Worm (Caenorhabditis elegans): ENCODE results near the gene C14B9.2.
A peak's percentile ranks its signal among the peaks of the same experiment; 100 is the strongest.

C14B9.2 gene

ce11 chrIII:8155166-8155565 lies 21.7 kb downstream of the C14B9.2 start, which contains the start of gene D2007.1:
Gene D2007.1 (plus strand): TSS chrIII:8155466.
- TF ChIP-seq lir-3 (tag; optimal IDR thresholded peaks at IDR 0.05; ENCODE audit: poor library complexity) (peak; percentile 11), C34B4.2 (tag; optimal IDR thresholded peaks at IDR 0.05) (no peak), C16A3.4 (tag; optimal IDR thresholded peaks at IDR 0.05) (no peak), jun-1 (tag; optimal IDR thresholded peaks at IDR 0.05) (no peak), fkh-10 (GFP tag; optimal IDR thresholded peaks at IDR 0.05) (no peak), lsy-2 (tag; optimal IDR thresholded peaks at IDR 0.05) (peak in 1 of 2 experiments; percentile 28), vab-15 (tag; optimal IDR thresholded peaks at IDR 0.05) (no peak), nhr-71 (tag; optimal IDR thresholded peaks at IDR 0.05) (peak; percentile 28), dsc-1 (tag; optimal IDR thresholded peaks at IDR 0.05) (peak; percentile 78)

ce11 chrIII:8158140-8158786 lies 24.8 kb downstream of the C14B9.2 start, which contains the start of gene atg-13:
Gene atg-13 (minus strand): TSS chrIII:8158190.
- TF ChIP-seq fkh-4 (tag; optimal IDR thresholded peaks at IDR 0.05; ENCODE audit: borderline replicate concordance) (no peak), sup-37 (GFP tag; optimal IDR thresholded peaks at IDR 0.05) (no peak), aly-2 (tag; optimal IDR thresholded peaks at IDR 0.05) (no peak), snu-23 (GFP tag; optimal IDR thresholded peaks at IDR 0.05) (peak; percentile 17), nhr-47 (tag; optimal IDR thresholded peaks at IDR 0.05) (no peak), Y116A8C.19 (tag; optimal IDR thresholded peaks at IDR 0.05; ENCODE audit: borderline replicate concordance) (no peak), unc-62 (GFP tag; optimal IDR thresholded peaks at IDR 0.05) (no peak), efl-1 (optimal IDR thresholded peaks at IDR 0.05) (peak in 1 of 2 experiments; percentile 8), efl-1 (GFP tag; optimal IDR thresholded peaks at IDR 0.05 in 1 of 2) (peak; percentile 6 to 73), hlh-4 (tag; optimal IDR thresholded peaks at IDR 0.05) (no peak), isw-1 (GFP tag; IDR thresholded peaks at IDR 0.05) (no peak), snpc-4 (tag; optimal IDR thresholded peaks at IDR 0.05) (no peak), dsc-1 (tag; optimal IDR thresholded peaks at IDR 0.05) (no peak), rnt-1 (tag; optimal IDR thresholded peaks at IDR 0.05) (peak; percentile 2), unc-30 (tag; optimal IDR thresholded peaks at IDR 0.05) (no peak), unc-98 (GFP tag; IDR thresholded peaks at IDR 0.05) (no peak), ztf-11 (tag; optimal IDR thresholded peaks at IDR 0.05) (no peak), ces-1 (GFP tag; optimal IDR thresholded peaks at IDR 0.05) (no peak), egl-27 (tag; optimal IDR thresholded peaks at IDR 0.05) (no peak), elt-2 (tag; optimal IDR thresholded peaks at IDR 0.05) (no peak), nhr-237 (tag; optimal IDR thresholded peaks at IDR 0.05) (no peak), lsy-2 (tag; optimal IDR thresholded peaks at IDR 0.05) (no peak), nhr-71 (tag; optimal IDR thresholded peaks at IDR 0.05) (peak; percentile 56), lin-14 (GFP tag; optimal IDR thresholded peaks at IDR 0.05) (peak; percentile 44), fkh-8 (tag; optimal IDR thresholded peaks at IDR 0.05) (no peak), blmp-1 (tag; optimal IDR thresholded peaks at IDR 0.05) (peak; percentile 23), zag-1 (tag; optimal IDR thresholded peaks at IDR 0.05) (no peak), vab-15 (tag; optimal IDR thresholded peaks at IDR 0.05) (no peak), elt-3 (tag; optimal IDR thresholded peaks at IDR 0.05) (no peak), hpl-2 (GFP tag; optimal IDR thresholded peaks at IDR 0.05) (no peak), ceh-63 (GFP tag; optimal IDR thresholded peaks at IDR 0.05) (no peak), nhr-28 (tag; optimal IDR thresholded peaks at IDR 0.05) (no peak), sox-4 (tag; optimal IDR thresholded peaks at IDR 0.05) (no peak), lin-35 (GFP tag; optimal IDR thresholded peaks at IDR 0.05) (peak in 1 of 2 experiments; percentile 18), irx-1 (tag; optimal IDR thresholded peaks at IDR 0.05) (no peak), xbp-1 (tag; optimal IDR thresholded peaks at IDR 0.05) (no peak), tbx-2 (tag; optimal IDR thresholded peaks at IDR 0.05) (no peak), nhr-19 (GFP tag; conservative IDR thresholded peaks at IDR 0.05) (0 out of 2 replicates have a peak, but pooled peaks have one; percentile 7), mef-2 (tag; optimal IDR thresholded peaks at IDR 0.05) (no peak), dpl-1 (GFP tag; optimal IDR thresholded peaks at IDR 0.05) (peak in 1 of 3 experiments; percentile 15), mep-1 (tag; optimal IDR thresholded peaks at IDR 0.05) (peak; percentile 48), pag-3 (tag; optimal IDR thresholded peaks at IDR 0.05; ENCODE audit: borderline replicate concordance, insufficient read depth) (no peak), nhr-85 (tag) (no peak), C04F5.9 (tag; optimal IDR thresholded peaks at IDR 0.05) (no peak), mdl-1 (tag; optimal IDR thresholded peaks at IDR 0.05) (peak in 1 of 2 experiments; percentile 51)

All from whole organism, L1 larva.